Fruit fly (Drosophila melanogaster): ENCODE data around the gene CG2218.

The CG2218 gene

dm6 chr3R:30383181-30383580 lies 44.9 kb downstream of the CG2218 start:
- TF ChIP-seq CG34406 (GFP tag; optimal IDR thresholded peaks at IDR 0.05) (no peak), CG8119 (GFP tag; IDR thresholded peaks at IDR 0.05) (no peak), cyc (GFP tag; optimal IDR thresholded peaks at IDR 0.05) (no peak), CG10631 (GFP tag; optimal IDR thresholded peaks at IDR 0.05) (no peak), CG6163 (GFP tag; IDR thresholded peaks at IDR 0.05) (no peak), lz (GFP tag; optimal IDR thresholded peaks at IDR 0.05) (no peak), CG11294 (GFP tag; IDR thresholded peaks at IDR 0.05) (no peak), vri (GFP tag; optimal IDR thresholded peaks at IDR 0.05) (no peak), fd85E (GFP tag; optimal IDR thresholded peaks at IDR 0.05) (no peak), spab (GFP tag; optimal IDR thresholded peaks at IDR 0.05) (no peak), topi (GFP tag; optimal IDR thresholded peaks at IDR 0.05) (no peak), Eip75B (GFP tag; optimal IDR thresholded peaks at IDR 0.05) (no peak), Hr38 (GFP tag; optimal IDR thresholded peaks at IDR 0.05) (no peak)
